Worm (Caenorhabditis elegans): ENCODE measurements around the gene inx-8.

DNA sequence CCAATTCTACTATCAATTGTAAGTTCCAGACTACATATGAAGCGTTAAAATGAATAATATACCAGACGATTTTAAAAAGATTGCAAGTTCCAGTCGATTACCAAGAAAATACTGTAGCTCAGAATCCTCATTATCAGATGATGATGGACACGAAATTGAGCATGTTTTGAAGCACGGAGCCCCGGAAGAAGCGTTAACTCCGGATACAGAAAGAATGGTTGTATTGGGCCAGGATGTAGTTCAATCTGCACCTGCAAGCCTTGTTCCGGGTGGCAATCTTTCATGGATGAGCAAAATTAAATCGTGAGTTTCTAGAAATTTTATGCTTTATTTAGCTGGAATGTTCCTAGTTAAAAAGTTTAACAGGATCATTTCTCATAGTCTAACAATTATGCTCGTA, 5.6 kb upstream of the inx-8 start, which contains the start of gene atg-4.2:
- TF ChIP-seq W03F9.2 (tag; optimal IDR thresholded peaks at IDR 0.05) (no peak), dao-5 (tag; optimal IDR thresholded peaks at IDR 0.05) (no peak)
